Worm (Caenorhabditis elegans) whole organism, midembryonic: ENCODE results near the gene Y51B9A.6.
"Not testable (repeated sequence)": the region's sequence is repeated elsewhere in the genome, so short reads cannot be mapped to it uniquely, and the experiment has no call there.

Source experiments
- T22C8.4 ChIP-seq: fragments of 200-800 bp; sonication (Bioruptor generic); IDR thresholded peaks from 2 replicates; pipeline ENCODE4 v1.3.6; 2022; ENCODE audit warnings: missing genetic modification characterization, missing compliant biosample characterization
- cog-1 ChIP-seq: sonication (generic microtip); optimal IDR thresholded peaks from 2 replicates; lab custom pipeline; 2016; ENCODE audit warnings: missing genetic modification characterization, missing compliant biosample characterization
- flt-1 ChIP-seq: fragments of 200-800 bp; sonication (Bioruptor generic); IDR thresholded peaks from 2 replicates; pipeline ENCODE4 v1.3.6; 2022; ENCODE audit warnings: missing genetic modification characterization, missing compliant biosample characterization
- klf-2 ChIP-seq: fragments of 200-800 bp; sonication (Bioruptor generic); conservative IDR thresholded peaks from 2 replicates; pipeline ENCODE4 v1.3.6; 2022; ENCODE audit warnings: missing genetic modification reagents, missing genetic modification characterization, missing compliant biosample characterization
- med-1 ChIP-seq: sonication (generic microtip); optimal IDR thresholded peaks from 2 replicates; lab custom pipeline; 2017; ENCODE audit warnings: missing genetic modification characterization, mild to moderate bottlenecking, missing compliant biosample characterization, antibody characterized with exemption, missing genetic modification reagents; ENCODE audit not compliant: insufficient read depth
- ref-1 ChIP-seq: fragments of 200-800 bp; sonication (Bioruptor generic); conservative IDR thresholded peaks from 2 replicates; pipeline ENCODE4 v1.3.6; 2022; ENCODE audit warnings: missing genetic modification reagents, missing genetic modification characterization, missing compliant biosample characterization
- tab-1 ChIP-seq: fragments of 200-800 bp; sonication (Bioruptor generic); IDR thresholded peaks from 2 replicates; pipeline ENCODE4 v1.3.6; 2022; ENCODE audit warnings: missing genetic modification characterization, missing compliant biosample characterization
- ztf-23 ChIP-seq: fragments of 200-800 bp; sonication (Bioruptor generic); IDR thresholded peaks from 2 replicates; pipeline ENCODE4 v1.3.6; 2022; ENCODE audit warnings: missing genetic modification reagents, missing genetic modification characterization, missing compliant biosample characterization
- ztf-29 ChIP-seq: fragments of 200-800 bp; sonication (Bioruptor generic); IDR thresholded peaks from 2 replicates; pipeline ENCODE4 v1.3.6; 2022; ENCODE audit warnings: missing genetic modification reagents, missing genetic modification characterization, missing compliant biosample characterization

The Y51B9A.6 gene

ce11 chrII:9403087-9403486 lies at the start of gene Y51B9A.6:
Gene Y51B9A.6, minus strand, starts transcription at chrII:9403187.
- no peak for TF ChIP-seq klf-2 (GFP tag; lab: Robert Waterston, UW)
- TF ChIP-seq T22C8.4 (GFP tag; lab: Robert Waterston, UW), result no peak
- TF ChIP-seq ztf-23, result no peak
- no peak for TF ChIP-seq ref-1 (GFP tag; lab: Robert Waterston, UW)
- TF ChIP-seq cog-1 (tag; lab: Kevin White, UChicago), result no peak

ce11 chrII:9452172-9452571 lies 49.2 kb upstream of the Y51B9A.6 start, which contains the start of gene R09D1.12:
Gene R09D1.12, minus strand, starts transcription at chrII:9452272.
- TF ChIP-seq ztf-23; med-1; flt-1 (GFP tag; lab: Robert Waterston, UW): not testable (repeated sequence)

ce11 chrII:9447965-9448364 lies 45.0 kb upstream of the Y51B9A.6 start, which contains the start of gene chil-18:
Gene chil-18, plus strand, starts transcription at chrII:9448265.
- TF ChIP-seq tab-1 (no peak), T22C8.4 (GFP tag; lab: Robert Waterston, UW) (no peak), med-1 (no peak), ztf-23 (no peak), cog-1 (tag; lab: Kevin White, UChicago) (no peak), flt-1 (GFP tag; lab: Robert Waterston, UW) (no peak)

ce11 chrII:9445368-9445767 lies 42.4 kb upstream of the Y51B9A.6 start, which contains the start of gene R09D1.13:
Gene R09D1.13, minus strand, starts transcription at chrII:9445468.
- TF ChIP-seq klf-2 (GFP tag; lab: Robert Waterston, UW) (no peak), ztf-29 (GFP tag; lab: Robert Waterston, UW) (no peak), med-1 (no peak), ztf-23 (no peak), ref-1 (GFP tag; lab: Robert Waterston, UW) (no peak), cog-1 (tag; lab: Kevin White, UChicago) (no peak), T22C8.4 (GFP tag; lab: Robert Waterston, UW) (no peak), flt-1 (GFP tag; lab: Robert Waterston, UW) (no peak), tab-1 (no peak)

- TF ChIP-seq ztf-29 (GFP tag; lab: Robert Waterston, UW) (no peak), cog-1 (tag; lab: Kevin White, UChicago) (no peak), ztf-23 (no peak), ref-1 (GFP tag; lab: Robert Waterston, UW) (no peak), tab-1 (no peak), T22C8.4 (GFP tag; lab: Robert Waterston, UW) (no peak), flt-1 (GFP tag; lab: Robert Waterston, UW) (no peak)
Measured at ce11 chrII:9443522-9443921, 40.5 kb upstream of the Y51B9A.6 start, which contains the start of gene chil-15. Gene chil-15, minus strand, starts transcription at chrII:9443622.

- TF ChIP-seq klf-2 (GFP tag; lab: Robert Waterston, UW) (no peak), T22C8.4 (GFP tag; lab: Robert Waterston, UW) (no peak), ztf-23 (no peak), flt-1 (GFP tag; lab: Robert Waterston, UW) (no peak), tab-1 (no peak), ref-1 (GFP tag; lab: Robert Waterston, UW) (no peak), cog-1 (tag; lab: Kevin White, UChicago) (no peak), ztf-29 (GFP tag; lab: Robert Waterston, UW) (no peak), med-1 (no peak)
Measured at ce11 chrII:9441838-9442237, 38.9 kb upstream of the Y51B9A.6 start, which contains the start of gene chil-16. Gene chil-16, minus strand, starts transcription at chrII:9441938.

ce11 chrII:9440060-9440459 lies 37.1 kb upstream of the Y51B9A.6 start, which contains the start of gene chil-17:
Gene chil-17, minus strand, starts transcription at chrII:9440160.
- TF ChIP-seq ztf-29 (GFP tag; lab: Robert Waterston, UW) (no peak), ztf-23 (no peak), ref-1 (GFP tag; lab: Robert Waterston, UW) (no peak), tab-1 (no peak), T22C8.4 (GFP tag; lab: Robert Waterston, UW) (no peak), cog-1 (tag; lab: Kevin White, UChicago) (no peak), med-1 (no peak), flt-1 (GFP tag; lab: Robert Waterston, UW) (no peak), klf-2 (GFP tag; lab: Robert Waterston, UW) (no peak)

- TF ChIP-seq flt-1 (GFP tag; lab: Robert Waterston, UW) (no peak), med-1 (no peak)
Measured at ce11 chrII:9438853-9439252, 35.9 kb upstream of the Y51B9A.6 start.

ce11 chrII:9438227-9438626 lies 35.2 kb upstream of the Y51B9A.6 start, which contains the start of gene chil-13:
Gene chil-13, minus strand, starts transcription at chrII:9438327.
- TF ChIP-seq tab-1 (no peak), flt-1 (GFP tag; lab: Robert Waterston, UW) (no peak)

ce11 chrII:9436009-9436408 lies 33.0 kb upstream of the Y51B9A.6 start, which contains the start of gene kin-16:
Gene kin-16, minus strand, starts transcription at chrII:9436109.
- TF ChIP-seq med-1, result no peak
- no peak for TF ChIP-seq ztf-29 (GFP tag; lab: Robert Waterston, UW)
- TF ChIP-seq cog-1 (tag; lab: Kevin White, UChicago), result no peak
- TF ChIP-seq ztf-23, result no peak
- no peak for TF ChIP-seq ref-1 (GFP tag; lab: Robert Waterston, UW)
- TF ChIP-seq T22C8.4 (GFP tag; lab: Robert Waterston, UW), result no peak
- TF ChIP-seq klf-2 (GFP tag; lab: Robert Waterston, UW), result no peak
- TF ChIP-seq flt-1 (GFP tag; lab: Robert Waterston, UW), result no peak
- TF ChIP-seq tab-1, result no peak

- TF ChIP-seq ztf-29 (GFP tag; lab: Robert Waterston, UW), result no peak
- TF ChIP-seq flt-1 (GFP tag; lab: Robert Waterston, UW), result no peak
- TF ChIP-seq tab-1, result no peak
- no peak for TF ChIP-seq ref-1 (GFP tag; lab: Robert Waterston, UW)
- TF ChIP-seq T22C8.4 (GFP tag; lab: Robert Waterston, UW), result no peak
- TF ChIP-seq ztf-23, result no peak
- TF ChIP-seq med-1, result no peak
- no peak for TF ChIP-seq klf-2 (GFP tag; lab: Robert Waterston, UW)
- no peak for TF ChIP-seq cog-1 (tag; lab: Kevin White, UChicago)
Measured at ce11 chrII:9433609-9434008, 30.6 kb upstream of the Y51B9A.6 start, which contains the start of gene kin-15. Gene kin-15, minus strand, starts transcription at chrII:9433709.
